Fruit fly (Drosophila melanogaster) whole organism: ENCODE results near the gene aph-1.

ENCODE experiments used
- CG8478 ChIP-seq: fragments of >200 bp; optimal IDR thresholded peaks from 2 replicates; lab custom pipeline; 2018; ENCODE audit warnings: inconsistent platforms
- Dll ChIP-seq: fragments of >200 bp; optimal IDR thresholded peaks from 2 replicates; lab custom pipeline; 2017
- EcR ChIP-seq, 2 experiments: fragments of >200 bp; optimal IDR thresholded peaks; 2 replicates each; lab custom pipeline; 2017; ENCODE audit warnings: missing biosample characterization in 2 of 2, missing genetic modification characterization in 2 of 2, missing genetic modification reagents in 2 of 2
- psq ChIP-seq: fragments of >200 bp; optimal IDR thresholded peaks from 2 replicates; lab custom pipeline; 2017
- usp ChIP-seq: fragments of >200 bp; optimal IDR thresholded peaks from 2 replicates; lab custom pipeline; 2017; ENCODE audit warnings: missing biosample characterization, missing genetic modification characterization, mixed read lengths

dm6 chr2L:2771676-2772075, 5.6 kb downstream of the aph-1 start, which contains the start of gene CG15399:
- TF ChIP-seq usp (GFP tag; lab: Kevin White, UChicago) (no peak), CG8478 (lab: Kevin White, UChicago) (no peak), EcR (GFP tag; optimal IDR thresholded peaks at IDR 0.05; lab: Kevin White, UChicago) (no peak), Dll (lab: Kevin White, UChicago) (no peak), psq (no peak)
